Worm (Caenorhabditis elegans) whole organism, L2 larva: ENCODE measurements around the gene ilys-4.

ENCODE experiments used
- C34F6.9 ChIP-seq: fragments of 150-350 bp; optimal IDR thresholded peaks from 2 replicates; lab custom pipeline; 2014; ENCODE audit warnings: missing biosample characterization, missing genetic modification characterization
- F13H6.1 ChIP-seq: sonication (generic microtip); optimal IDR thresholded peaks from 2 replicates; lab custom pipeline; 2016; ENCODE audit warnings: missing genetic modification characterization, missing compliant biosample characterization
- R02D3.7 ChIP-seq: fragments of 150-350 bp; optimal IDR thresholded peaks from 2 replicates; lab custom pipeline; 2014; ENCODE audit warnings: missing biosample characterization, missing genetic modification characterization
- ZK546.5 ChIP-seq: sonication (generic microtip); optimal IDR thresholded peaks from 2 replicates; lab custom pipeline; 2017; ENCODE audit warnings: missing biosample characterization, missing genetic modification characterization
- alr-1 ChIP-seq: fragments of 150-350 bp; optimal IDR thresholded peaks from 2 replicates; lab custom pipeline; 2014; ENCODE audit warnings: missing biosample characterization, missing genetic modification characterization
- aly-2 ChIP-seq: fragments of 150-350 bp; optimal IDR thresholded peaks from 2 replicates; lab custom pipeline; 2014; ENCODE audit warnings: missing biosample characterization, missing genetic modification characterization
- blmp-1 ChIP-seq: sonication (generic microtip); optimal IDR thresholded peaks from 2 replicates; lab custom pipeline; 2017; ENCODE audit warnings: missing genetic modification characterization, mild to moderate bottlenecking, missing compliant biosample characterization, antibody characterized with exemption, moderate library complexity; ENCODE audit not compliant: insufficient read depth
- ceh-16 ChIP-seq: fragments of 150-350 bp; optimal IDR thresholded peaks from 2 replicates; lab custom pipeline; 2014; ENCODE audit warnings: missing biosample characterization, missing genetic modification characterization
- ceh-82 ChIP-seq: fragments of 150-350 bp; optimal IDR thresholded peaks from 2 replicates; lab custom pipeline; 2014; ENCODE audit warnings: missing biosample characterization, missing genetic modification characterization
- crh-2 ChIP-seq: sonication (generic microtip); optimal IDR thresholded peaks from 2 replicates; lab custom pipeline; 2017; ENCODE audit warnings: missing biosample characterization, missing genetic modification characterization
- dmd-4 ChIP-seq: sonication (generic microtip); optimal IDR thresholded peaks from 2 replicates; lab custom pipeline; 2017; ENCODE audit warnings: missing biosample characterization, missing genetic modification characterization
- egl-27 ChIP-seq: sonication (generic microtip); optimal IDR thresholded peaks from 3 replicates; lab custom pipeline; 2017; ENCODE audit warnings: missing biosample characterization, missing genetic modification reagents, missing genetic modification characterization
- elt-1 ChIP-seq: fragments of 150-350 bp; optimal IDR thresholded peaks from 2 replicates; lab custom pipeline; 2014; ENCODE audit warnings: missing biosample characterization, missing genetic modification characterization
- elt-3 ChIP-seq: sonication (generic microtip); optimal IDR thresholded peaks from 2 replicates; lab custom pipeline; 2017; ENCODE audit warnings: missing biosample characterization, missing genetic modification characterization
- fos-1 ChIP-seq: fragments of 150-350 bp; optimal IDR thresholded peaks from 2 replicates; lab custom pipeline; 2014; ENCODE audit warnings: missing biosample characterization, missing genetic modification characterization
- gmeb-1 ChIP-seq: fragments of 150-350 bp; optimal IDR thresholded peaks from 2 replicates; lab custom pipeline; 2014; ENCODE audit warnings: missing biosample characterization, missing genetic modification characterization
- lin-13 ChIP-seq: fragments of 150-350 bp; optimal IDR thresholded peaks from 2 replicates; lab custom pipeline; 2014; ENCODE audit warnings: missing biosample characterization, missing genetic modification reagents, missing genetic modification characterization
- lin-39 ChIP-seq: fragments of 150-350 bp; optimal IDR thresholded peaks from 2 replicates; lab custom pipeline; 2014; ENCODE audit warnings: missing biosample characterization, missing genetic modification reagents, missing genetic modification characterization
- lsy-2 ChIP-seq, 2 experiments: fragments of 150-350 bp in 1 of 2; sonication (generic microtip) in 1 of 2; optimal IDR thresholded peaks; 2 replicates each; lab custom pipeline; 2014 to 2017; ENCODE audit warnings: missing biosample characterization in 2 of 2, missing genetic modification characterization in 2 of 2
- mab-5 ChIP-seq: fragments of 150-350 bp; optimal IDR thresholded peaks from 2 replicates; lab custom pipeline; 2014; ENCODE audit warnings: missing biosample characterization, missing genetic modification characterization
- mdl-1 ChIP-seq, 2 experiments: fragments of 150-350 bp in 1 of 2; sonication (generic microtip) in 1 of 2; optimal IDR thresholded peaks; 2 replicates each; lab custom pipeline; 2017; ENCODE audit warnings: missing biosample characterization in 2 of 2, missing genetic modification characterization in 2 of 2
- nhr-129 ChIP-seq: fragments of 150-350 bp; optimal IDR thresholded peaks from 2 replicates; lab custom pipeline; 2014; ENCODE audit warnings: missing biosample characterization, missing genetic modification characterization
- nhr-21 ChIP-seq: fragments of 150-350 bp; optimal IDR thresholded peaks from 2 replicates; lab custom pipeline; 2014; ENCODE audit warnings: missing biosample characterization, missing genetic modification characterization
- nhr-23 ChIP-seq: fragments of 150-350 bp; optimal IDR thresholded peaks from 2 replicates; lab custom pipeline; 2014; ENCODE audit warnings: missing biosample characterization, missing genetic modification reagents, missing genetic modification characterization
- nhr-237 ChIP-seq: fragments of 150-350 bp; optimal IDR thresholded peaks from 2 replicates; lab custom pipeline; 2014; ENCODE audit warnings: missing biosample characterization, missing genetic modification characterization
- nhr-25 ChIP-seq: fragments of 150-350 bp; sonication (generic microtip); optimal IDR thresholded peaks from 3 replicates; lab custom pipeline; 2014; ENCODE audit warnings: missing biosample characterization, missing genetic modification characterization
- nhr-6 ChIP-seq: fragments of 150-350 bp; optimal IDR thresholded peaks from 2 replicates; lab custom pipeline; 2014; ENCODE audit warnings: missing biosample characterization, missing genetic modification characterization
- peb-1 ChIP-seq: fragments of 150-350 bp; optimal IDR thresholded peaks from 2 replicates; lab custom pipeline; 2014; ENCODE audit warnings: missing biosample characterization, missing genetic modification characterization
- skn-1 ChIP-seq: sonication (generic microtip); optimal IDR thresholded peaks from 2 replicates; lab custom pipeline; 2017; ENCODE audit warnings: missing biosample characterization, missing genetic modification characterization
- unc-39 ChIP-seq: fragments of 150-350 bp; optimal IDR thresholded peaks from 2 replicates; lab custom pipeline; 2014; ENCODE audit warnings: missing biosample characterization, missing genetic modification characterization
- unc-55 ChIP-seq: fragments of 150-350 bp; sonication (generic microtip); optimal IDR thresholded peaks from 3 replicates; lab custom pipeline; 2014; ENCODE audit warnings: missing biosample characterization, missing genetic modification reagents, missing genetic modification characterization
- unc-62 ChIP-seq: fragments of 150-350 bp; optimal IDR thresholded peaks from 2 replicates; lab custom pipeline; 2014; ENCODE audit warnings: missing biosample characterization, missing genetic modification reagents, missing genetic modification characterization
- zag-1 ChIP-seq: fragments of 150-350 bp; optimal IDR thresholded peaks from 2 replicates; lab custom pipeline; 2014; ENCODE audit warnings: missing biosample characterization, missing genetic modification characterization
- ztf-11 ChIP-seq: sonication (generic microtip); optimal IDR thresholded peaks from 2 replicates; lab custom pipeline; 2017; ENCODE audit warnings: missing biosample characterization, missing genetic modification characterization
- ztf-4 ChIP-seq: fragments of 150-350 bp; optimal IDR thresholded peaks from 2 replicates; lab custom pipeline; 2014; ENCODE audit warnings: missing biosample characterization, missing genetic modification characterization

ilys-4 gene

DNA sequence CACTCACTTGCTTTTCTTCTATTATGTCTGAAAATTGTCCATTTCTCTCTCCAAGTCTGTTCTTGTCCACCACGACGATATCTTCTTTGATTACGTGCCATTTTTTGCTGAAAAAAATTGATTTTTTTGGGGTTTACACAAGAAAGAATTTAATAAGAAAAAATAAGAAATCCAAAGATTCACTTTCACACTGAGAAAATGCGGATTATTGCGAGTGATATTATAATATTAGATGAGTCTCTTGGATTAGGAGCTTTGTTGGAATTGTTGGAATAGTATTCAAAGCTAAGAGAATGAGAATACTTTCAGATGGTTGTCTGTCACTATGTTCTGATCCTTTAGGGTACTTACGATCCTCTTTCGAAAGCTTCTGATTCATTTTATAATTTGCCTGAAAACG lies 41.5 kb upstream of the ilys-4 start, which contains the start of gene F20D12.7:
TSS of gene F20D12.7 (minus strand) at position 101 of the 400 bp plus-strand sequence.
- no peak for TF ChIP-seq elt-1 (tag; lab: Kevin White, UChicago)
- no peak for TF ChIP-seq egl-27 (tag; lab: Kevin White, UChicago)
- no peak for TF ChIP-seq F13H6.1
- no peak for TF ChIP-seq lsy-2 (tag; optimal IDR thresholded peaks at IDR 0.05; lab: Kevin White, UChicago)
- TF ChIP-seq elt-3 = no peak
- no peak for TF ChIP-seq skn-1 (tag; lab: Kevin White, UChicago)
- TF ChIP-seq nhr-25 (tag; lab: Kevin White, UChicago) = no peak

DNA sequence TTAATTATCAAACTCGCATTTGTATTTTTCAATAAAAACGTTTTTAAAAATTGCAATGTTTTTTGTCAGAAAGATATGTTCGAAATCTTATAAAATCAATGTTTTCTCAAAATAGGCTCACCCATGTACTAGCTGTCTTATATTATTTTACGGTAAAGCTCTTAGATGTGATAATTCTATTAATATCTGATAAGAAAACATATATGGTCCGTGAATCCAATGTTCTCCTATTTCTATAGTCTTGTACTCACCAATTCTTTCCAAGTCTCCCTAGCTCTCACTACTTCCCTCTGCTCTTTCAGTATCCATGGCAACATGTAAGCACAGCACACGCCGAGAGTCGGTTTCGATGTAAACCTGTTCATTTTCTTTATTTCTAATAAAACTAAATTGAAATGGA lies 36.4 kb upstream of the ilys-4 start, which contains the start of gene bbs-2:
TSS of gene bbs-2 (plus strand) at position 301 of the 400 bp plus-strand sequence.
- TF ChIP-seq nhr-23 (tag; lab: Kevin White, UChicago) = no peak
- no peak for TF ChIP-seq fos-1 (tag; lab: Kevin White, UChicago)
- TF ChIP-seq nhr-6 (tag; lab: Kevin White, UChicago) = no peak
- TF ChIP-seq ceh-16 (tag; lab: Kevin White, UChicago) = no peak
- TF ChIP-seq zag-1 (tag; lab: Kevin White, UChicago) = no peak
- TF ChIP-seq aly-2 (tag; lab: Kevin White, UChicago) = no peak
- TF ChIP-seq unc-62 (GFP tag; lab: Kevin White, UChicago) = no peak
- TF ChIP-seq elt-1 (tag; lab: Kevin White, UChicago) = no peak
- no peak for TF ChIP-seq ztf-11
- no peak for TF ChIP-seq lsy-2 (tag; optimal IDR thresholded peaks at IDR 0.05; lab: Kevin White, UChicago)
- no peak for TF ChIP-seq lin-39 (tag; lab: Kevin White, UChicago)
- TF ChIP-seq nhr-237 (tag; lab: Kevin White, UChicago) = no peak
- TF ChIP-seq F13H6.1 = no peak
- TF ChIP-seq dmd-4 (tag; lab: Kevin White, UChicago) = no peak

DNA sequence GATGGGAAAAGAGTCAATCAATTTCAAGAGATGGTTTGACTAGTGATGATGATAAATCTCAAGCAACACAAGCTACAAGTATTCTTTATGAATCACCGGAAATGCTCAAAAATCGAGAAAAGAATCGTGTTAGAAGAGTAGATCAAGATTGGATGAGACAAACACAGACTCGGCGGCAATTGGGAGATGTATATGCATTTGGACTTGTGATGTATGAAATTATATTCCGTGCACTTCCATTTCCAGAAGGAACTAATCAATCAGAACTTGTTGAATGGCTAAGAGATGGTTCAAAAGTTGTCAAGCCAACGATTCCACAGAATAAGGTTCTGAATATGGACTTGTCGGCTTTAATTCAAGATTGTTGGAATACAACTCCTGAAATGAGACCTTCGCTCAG lies 34.5 kb upstream of the ilys-4 start:
- no peak for TF ChIP-seq lin-13
- TF ChIP-seq nhr-21 (tag; lab: Kevin White, UChicago) = no peak
- no peak for TF ChIP-seq F13H6.1
- TF ChIP-seq C34F6.9 (tag; lab: Kevin White, UChicago) = no peak
- no peak for TF ChIP-seq peb-1 (tag; lab: Kevin White, UChicago)
- TF ChIP-seq gmeb-1 (tag; lab: Kevin White, UChicago) = no peak
- TF ChIP-seq ztf-4 = no peak
- TF ChIP-seq, all 48 proteins: peak for 0

DNA sequence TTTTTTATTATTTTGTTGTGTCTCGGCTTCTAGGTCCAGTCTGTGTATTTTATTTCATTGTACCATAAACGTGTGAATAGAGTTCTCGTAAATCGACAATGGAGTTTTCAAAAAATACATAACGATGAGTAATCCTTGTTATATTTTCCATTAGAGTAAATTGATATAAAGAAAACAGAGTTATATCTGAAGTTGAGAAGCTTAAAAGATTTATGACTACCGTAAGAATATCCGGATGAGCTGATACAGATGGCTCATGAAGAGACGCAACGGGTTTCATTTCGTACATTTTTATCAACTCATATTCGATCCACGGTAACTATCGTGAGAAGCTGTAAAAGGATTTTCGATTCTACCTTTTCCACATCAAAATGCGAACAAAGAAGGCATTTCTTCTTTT lies 30.5 kb upstream of the ilys-4 start, which contains the start of gene gcy-8:
TSS of gene gcy-8 (plus strand) at position 301 of the 400 bp plus-strand sequence.
- TF ChIP-seq crh-2 (no peak), ceh-82 (tag; lab: Kevin White, UChicago) (no peak), ztf-4 (no peak), gmeb-1 (tag; lab: Kevin White, UChicago) (no peak), mdl-1 (tag; optimal IDR thresholded peaks at IDR 0.05; lab: Kevin White, UChicago) (no peak), ztf-11 (no peak), nhr-237 (tag; lab: Kevin White, UChicago) (no peak), nhr-23 (tag; lab: Kevin White, UChicago) (no peak), R02D3.7 (tag; lab: Kevin White, UChicago) (no peak), lin-13 (no peak), alr-1 (tag; lab: Kevin White, UChicago) (no peak)

DNA sequence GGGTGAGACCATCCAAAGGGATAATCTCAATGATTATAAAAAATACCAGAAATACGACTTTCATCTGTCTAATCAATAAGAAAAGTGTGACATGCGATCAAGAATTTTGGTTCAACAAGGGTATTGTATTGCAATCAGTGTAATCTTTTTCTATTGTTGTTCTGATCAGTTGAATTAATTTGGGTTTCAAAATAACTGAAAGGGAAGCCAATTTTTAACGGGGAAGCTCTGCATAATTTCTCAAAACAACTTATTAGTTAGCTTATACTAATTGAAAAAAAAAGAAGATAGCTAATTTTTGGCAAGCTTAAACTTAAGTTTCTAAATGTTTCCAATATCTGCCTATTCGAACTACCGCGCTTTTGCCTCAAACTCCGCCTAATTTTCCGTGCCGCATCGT lies 29.9 kb upstream of the ilys-4 start, which contains the start of gene C49H3.12:
TSS of gene C49H3.12 (minus strand) at position 101 of the 400 bp plus-strand sequence.
- TF ChIP-seq nhr-25 (tag; lab: Kevin White, UChicago) (no peak), blmp-1 (tag; lab: Kevin White, UChicago) (no peak), unc-39 (no peak), ceh-82 (tag; lab: Kevin White, UChicago) (no peak), nhr-21 (tag; lab: Kevin White, UChicago) (no peak), ZK546.5 (no peak), aly-2 (tag; lab: Kevin White, UChicago) (no peak), nhr-129 (tag; lab: Kevin White, UChicago) (no peak), elt-1 (tag; lab: Kevin White, UChicago) (no peak), mab-5 (tag; lab: Kevin White, UChicago) (no peak), unc-55 (GFP tag; lab: Kevin White, UChicago) (no peak), egl-27 (tag; lab: Kevin White, UChicago) (no peak), alr-1 (tag; lab: Kevin White, UChicago) (no peak), dmd-4 (tag; lab: Kevin White, UChicago) (no peak)
